Worm (Caenorhabditis elegans) whole organism, L2 larva: ENCODE measurements around the gene T24E12.10.

Experiments used
- nhr-11 ChIP-seq: fragments of 150-350 bp; optimal IDR thresholded peaks from 2 replicates; lab custom pipeline; 2014; ENCODE audit warnings: missing biosample characterization, missing genetic modification characterization
- nhr-12 ChIP-seq: fragments of 150-350 bp; optimal IDR thresholded peaks from 2 replicates; lab custom pipeline; 2014; ENCODE audit warnings: missing biosample characterization, missing genetic modification characterization
- nhr-23 ChIP-seq: fragments of 150-350 bp; optimal IDR thresholded peaks from 2 replicates; lab custom pipeline; 2014; ENCODE audit warnings: missing biosample characterization, missing genetic modification reagents, missing genetic modification characterization
- snpc-4 ChIP-seq: fragments of 150-350 bp; optimal IDR thresholded peaks from 2 replicates; lab custom pipeline; 2014; ENCODE audit warnings: missing biosample characterization, missing genetic modification characterization

DNA sequence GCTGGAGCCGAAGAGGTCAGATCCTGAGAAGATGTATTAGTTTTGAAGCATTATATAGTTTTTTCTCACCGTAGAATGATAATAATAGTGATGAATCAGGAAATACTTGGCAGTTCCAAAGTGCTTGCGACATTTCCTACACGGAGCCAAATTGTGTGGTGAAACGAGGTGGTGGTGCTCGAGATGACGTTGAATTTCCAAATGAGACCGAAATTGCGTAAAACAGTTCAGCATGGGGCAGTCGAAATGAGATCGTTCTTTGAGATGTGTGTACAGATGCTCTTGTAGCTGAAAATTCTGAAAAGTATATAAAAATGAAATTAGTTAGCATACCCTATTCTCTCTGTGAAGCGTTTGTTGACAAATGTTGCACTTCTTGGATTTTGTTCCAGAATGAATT lies 45.0 kb downstream of the T24E12.10 start, which contains the start of gene C46E10.8:
- no peak for TF ChIP-seq nhr-23 (tag; lab: Kevin White, UChicago)
- no peak for TF ChIP-seq snpc-4
- no peak for TF ChIP-seq nhr-12 (tag; lab: Kevin White, UChicago)
- TF ChIP-seq nhr-11, result no peak
